Worm (Caenorhabditis elegans) whole organism, L4 larva: ENCODE measurements around the gene arl-1.

ENCODE experiments used
- lin-15B ChIP-seq: fragments of 150-350 bp; sonication (generic microtip); optimal IDR thresholded peaks from 3 replicates; lab custom pipeline; 2014; ENCODE audit warnings: missing biosample characterization, missing genetic modification characterization
- ztf-7 ChIP-seq: fragments of 150-350 bp; optimal IDR thresholded peaks from 2 replicates; lab custom pipeline; 2014; ENCODE audit warnings: missing biosample characterization, missing genetic modification characterization

DNA sequence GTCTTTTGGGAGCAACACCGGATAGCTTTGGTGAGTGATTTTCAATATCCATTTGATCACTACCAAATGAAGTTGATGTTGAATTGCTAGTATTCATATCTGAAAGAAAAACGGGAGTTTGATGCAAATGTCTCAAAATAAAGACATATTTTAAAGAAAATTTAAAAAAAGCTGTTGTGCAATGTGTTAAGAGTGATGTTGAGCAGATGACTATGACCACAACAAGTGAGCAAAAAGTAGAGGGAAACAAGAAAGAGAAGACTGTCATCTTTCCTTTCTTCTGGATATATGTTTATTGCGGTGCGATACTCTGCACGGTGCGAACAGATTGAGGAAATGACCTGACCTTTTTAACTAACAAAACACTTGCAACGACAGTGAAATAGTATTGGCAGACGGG is 41.6 kb downstream of the arl-1 start, which contains the start of gene T22C8.4:
- TF ChIP-seq lin-15B, result no peak
- TF ChIP-seq ztf-7 (tag; lab: Kevin White, UChicago), result no peak
